Worm (Caenorhabditis elegans) whole organism, young adult: ENCODE data around the gene T19C4.24.

ENCODE experiments used
- B0035.1 ChIP-seq: sonication (generic microtip); optimal IDR thresholded peaks from 2 replicates; lab custom pipeline; 2016; ENCODE audit warnings: missing genetic modification characterization, mild to moderate bottlenecking, missing compliant biosample characterization, missing genotype, missing genetic modification reagents
- B0336.3 ChIP-seq: fragments of 200-800 bp; sonication (Bioruptor generic); IDR thresholded peaks from 2 replicates; pipeline ENCODE4 v1.3.6; 2022; ENCODE audit warnings: missing genetic modification characterization, missing compliant biosample characterization
- F10E7.11 ChIP-seq: sonication (generic microtip); optimal IDR thresholded peaks from 2 replicates; lab custom pipeline; 2017; ENCODE audit warnings: mild to moderate bottlenecking, missing genetic modification characterization, moderate library complexity, missing compliant biosample characterization
- F52B5.7 ChIP-seq: sonication (generic microtip); optimal IDR thresholded peaks from 2 replicates; lab custom pipeline; 2016; ENCODE audit warnings: mild to moderate bottlenecking, missing genetic modification characterization, missing compliant biosample characterization
- K11D2.4 ChIP-seq: fragments of 200-800 bp; sonication (Bioruptor generic); IDR thresholded peaks from 2 replicates; pipeline ENCODE4 v1.3.6; 2022; ENCODE audit warnings: missing genetic modification reagents, missing genetic modification characterization, missing compliant biosample characterization
- K12H6.12 ChIP-seq: fragments of 200-800 bp; sonication (Bioruptor generic); optimal IDR thresholded peaks from 2 replicates; lab custom pipeline; 2018; ENCODE audit warnings: mild to moderate bottlenecking, missing genetic modification characterization, missing compliant biosample characterization
- Y56A3A.18 ChIP-seq: fragments of 200-800 bp; sonication (Bioruptor generic); IDR thresholded peaks from 2 replicates; pipeline ENCODE4 v1.3.6; 2022; ENCODE audit warnings: missing genetic modification reagents, missing genetic modification characterization, missing compliant biosample characterization
- ama-1 ChIP-seq, 3 experiments: fragments of 150-350 bp in 1 of 3; sonication (generic microtip) in 2 of 3; optimal IDR thresholded peaks; 2 replicates each; lab custom pipeline; 2014 to 2018; ENCODE audit warnings: missing biosample characterization in 2 of 3, missing genetic modification characterization in 2 of 3, missing genetic modification reagents in 2 of 3
- aptf-3 ChIP-seq: fragments of 200-800 bp; sonication (Bioruptor generic); IDR thresholded peaks from 2 replicates; pipeline ENCODE4 v1.3.6; 2022; ENCODE audit warnings: missing genetic modification characterization, missing compliant biosample characterization
- athp-1 ChIP-seq: sonication (generic microtip); optimal IDR thresholded peaks from 2 replicates; lab custom pipeline; 2017; ENCODE audit warnings: mild to moderate bottlenecking, missing genetic modification characterization, missing compliant biosample characterization
- attf-6 ChIP-seq: fragments of 200-800 bp; sonication (Bioruptor generic); IDR thresholded peaks from 2 replicates; pipeline ENCODE4 v1.3.6; 2022; ENCODE audit warnings: missing genetic modification reagents, missing genetic modification characterization, missing compliant biosample characterization
- bed-2 ChIP-seq: fragments of 200-800 bp; sonication (Bioruptor generic); IDR thresholded peaks from 2 replicates; pipeline ENCODE4 v1.3.6; 2022; ENCODE audit warnings: missing genetic modification reagents, missing genetic modification characterization, missing compliant biosample characterization
- ceh-27 ChIP-seq: fragments of 200-800 bp; sonication (Bioruptor generic); optimal IDR thresholded peaks from 2 replicates; lab custom pipeline; 2018; ENCODE audit warnings: mild to moderate bottlenecking, missing genetic modification characterization, moderate library complexity, missing compliant biosample characterization
- ceh-79 ChIP-seq: sonication (generic microtip); optimal IDR thresholded peaks from 2 replicates; lab custom pipeline; 2017; ENCODE audit warnings: mild to moderate bottlenecking, missing genetic modification characterization, missing compliant biosample characterization
- ceh-91 ChIP-seq: fragments of 200-800 bp; sonication (Bioruptor generic); IDR thresholded peaks from 2 replicates; pipeline ENCODE4 v1.3.6; 2022; ENCODE audit warnings: missing genetic modification reagents, missing genetic modification characterization, missing compliant biosample characterization
- chd-7 ChIP-seq: sonication (generic microtip); optimal IDR thresholded peaks from 2 replicates; lab custom pipeline; 2016; ENCODE audit warnings: mild to moderate bottlenecking, missing genetic modification characterization, moderate library complexity, missing compliant biosample characterization
- die-1 ChIP-seq: sonication (generic microtip); optimal IDR thresholded peaks from 2 replicates; lab custom pipeline; 2016; ENCODE audit warnings: missing genotype, mild to moderate bottlenecking, missing genetic modification characterization, missing compliant biosample characterization
- dpl-1 ChIP-seq: fragments of 150-350 bp; optimal IDR thresholded peaks from 2 replicates; lab custom pipeline; 2014; ENCODE audit warnings: missing biosample characterization, missing genetic modification reagents, missing genetic modification characterization
- egl-18 ChIP-seq: fragments of 200-800 bp; sonication (Bioruptor generic); IDR thresholded peaks from 2 replicates; pipeline ENCODE4 v1.3.6; 2022; ENCODE audit warnings: missing genetic modification reagents, missing genetic modification characterization, missing compliant biosample characterization
- ets-4 ChIP-seq: fragments of 200-800 bp; sonication (Bioruptor generic); optimal IDR thresholded peaks from 2 replicates; lab custom pipeline; 2018; ENCODE audit warnings: mild to moderate bottlenecking, missing genetic modification characterization, missing compliant biosample characterization
- hmg-1.2 ChIP-seq: fragments of 200-800 bp; sonication (Bioruptor generic); IDR thresholded peaks from 2 replicates; pipeline ENCODE4 v1.3.6; 2022; ENCODE audit warnings: missing genetic modification reagents, missing genetic modification characterization, missing compliant biosample characterization
- hsf-1 ChIP-seq: fragments of 200-800 bp; sonication (Bioruptor generic); IDR thresholded peaks from 2 replicates; pipeline ENCODE4 v1.3.6; 2022; ENCODE audit warnings: missing genetic modification reagents, missing genetic modification characterization, missing compliant biosample characterization
- lag-1 ChIP-seq: fragments of 200-800 bp; sonication (Bioruptor generic); IDR thresholded peaks from 2 replicates; pipeline ENCODE4 v1.3.6; 2022; ENCODE audit warnings: missing genetic modification reagents, missing genetic modification characterization, missing compliant biosample characterization
- lsl-1 ChIP-seq: fragments of 200-800 bp; sonication (Bioruptor generic); optimal IDR thresholded peaks from 2 replicates; lab custom pipeline; 2018; ENCODE audit warnings: mild to moderate bottlenecking, missing genetic modification characterization, moderate library complexity, missing compliant biosample characterization
- madf-8 ChIP-seq: fragments of 200-800 bp; sonication (Bioruptor generic); conservative IDR thresholded peaks from 2 replicates; pipeline ENCODE4 v1.3.6; 2022; ENCODE audit warnings: missing genetic modification reagents, missing genetic modification characterization, missing compliant biosample characterization
- mel-28 ChIP-seq: sonication (generic microtip); optimal IDR thresholded peaks from 2 replicates; lab custom pipeline; 2016; ENCODE audit warnings: borderline replicate concordance, mild to moderate bottlenecking, missing genetic modification characterization, missing compliant biosample characterization
- nfya-1 ChIP-seq: sonication (generic microtip); optimal IDR thresholded peaks from 2 replicates; lab custom pipeline; 2017; ENCODE audit warnings: antibody characterized with exemption, missing compliant biosample characterization, missing genetic modification characterization, borderline replicate concordance; ENCODE audit not compliant: insufficient read depth
- nfya-2 ChIP-seq: fragments of 200-800 bp; sonication (Bioruptor generic); IDR thresholded peaks from 2 replicates; pipeline ENCODE4 v1.3.6; 2022; ENCODE audit warnings: missing genetic modification reagents, missing genetic modification characterization, missing compliant biosample characterization
- nfyb-1 ChIP-seq: fragments of 200-800 bp; sonication (Bioruptor generic); IDR thresholded peaks from 2 replicates; pipeline ENCODE4 v1.3.6; 2022; ENCODE audit warnings: missing genetic modification reagents, missing genetic modification characterization, missing compliant biosample characterization
- sdz-38 ChIP-seq: sonication (generic microtip); optimal IDR thresholded peaks from 2 replicates; lab custom pipeline; 2016; ENCODE audit warnings: missing genotype, missing genetic modification characterization, missing compliant biosample characterization
- snpc-1.1 ChIP-seq: sonication (generic microtip); optimal IDR thresholded peaks from 2 replicates; lab custom pipeline; 2017; ENCODE audit warnings: missing genetic modification characterization, mild to moderate bottlenecking, missing compliant biosample characterization, antibody characterized with exemption, moderate library complexity, missing genotype, missing genetic modification reagents; ENCODE audit not compliant: insufficient read depth
- snpc-3.4 ChIP-seq: sonication (generic microtip); optimal IDR thresholded peaks from 2 replicates; lab custom pipeline; 2017; ENCODE audit warnings: missing genetic modification characterization, mild to moderate bottlenecking, missing compliant biosample characterization, antibody characterized with exemption, moderate library complexity, missing genotype, missing genetic modification reagents
- snpc-4 ChIP-seq, 5 experiments: fragments of 150-350 bp in 1 of 5; sonication (generic microtip) in 4 of 5; optimal IDR thresholded peaks; 2 replicates each; lab custom pipeline; 2014 to 2018; ENCODE audit warnings: missing genetic modification characterization in 5 of 5, missing biosample characterization in 3 of 5, antibody characterized with exemption in 2 of 5, mild to moderate bottlenecking in 2 of 5, missing compliant biosample characterization in 2 of 5, missing genotype in 2 of 5, moderate library complexity in 2 of 5, missing genetic modification reagents in 1 of 5
- sptf-2 ChIP-seq: fragments of 200-800 bp; sonication (Bioruptor generic); optimal IDR thresholded peaks from 2 replicates; lab custom pipeline; 2018; ENCODE audit warnings: mild to moderate bottlenecking, missing genetic modification characterization, missing compliant biosample characterization
- tlf-1 ChIP-seq: fragments of 200-800 bp; sonication (Bioruptor generic); optimal IDR thresholded peaks from 2 replicates; lab custom pipeline; 2018; ENCODE audit warnings: mild to moderate bottlenecking, missing genetic modification characterization, missing compliant biosample characterization
- xnd-1 ChIP-seq: sonication (generic microtip); optimal IDR thresholded peaks from 2 replicates; lab custom pipeline; 2016; ENCODE audit warnings: missing genotype, missing genetic modification reagents, missing genetic modification characterization, missing compliant biosample characterization
- ztf-18 ChIP-seq: sonication (generic microtip); optimal IDR thresholded peaks from 2 replicates; lab custom pipeline; 2016; ENCODE audit warnings: missing genotype, mild to moderate bottlenecking, missing genetic modification characterization, missing compliant biosample characterization
- ztf-25 ChIP-seq: fragments of 200-800 bp; sonication (Bioruptor generic); IDR thresholded peaks from 2 replicates; pipeline ENCODE4 v1.3.6; 2022; ENCODE audit warnings: missing genetic modification reagents, missing genetic modification characterization, missing compliant biosample characterization
- ztf-26 ChIP-seq: sonication (generic microtip); optimal IDR thresholded peaks from 2 replicates; lab custom pipeline; 2017; ENCODE audit warnings: missing genetic modification characterization, missing compliant biosample characterization
- ztf-3 ChIP-seq: fragments of 200-800 bp; sonication (Bioruptor generic); optimal IDR thresholded peaks from 2 replicates; lab custom pipeline; 2018; ENCODE audit warnings: mild to moderate bottlenecking, missing genetic modification characterization, missing compliant biosample characterization

Gene T19C4.24

ce11 chrV:11148971-11149370 lies 2.2 kb upstream of the T19C4.24 start:
- TF ChIP-seq B0035.1 (tag; lab: Kevin White, UChicago) (no peak), ceh-91 (GFP tag; lab: Robert Waterston, UW) (no peak), snpc-4 (GFP tag; optimal IDR thresholded peaks at IDR 0.05; lab: Kevin White, UChicago) (no peak), snpc-4 (tag; optimal IDR thresholded peaks at IDR 0.05; lab: Kevin White, UChicago) (no peak), nfya-1 (tag; lab: Kevin White, UChicago) (no peak), lsl-1 (GFP tag; lab: Kevin White, UChicago) (no peak), attf-6 (GFP tag; lab: Robert Waterston, UW) (no peak), mel-28 (no peak), ztf-25 (GFP tag; lab: Robert Waterston, UW) (no peak), hmg-1.2 (GFP tag; lab: Robert Waterston, UW) (no peak), aptf-3 (GFP tag; lab: Robert Waterston, UW) (no peak), chd-7 (tag; lab: Kevin White, UChicago) (no peak), F52B5.7 (tag; lab: Kevin White, UChicago) (no peak)

- TF ChIP-seq egl-18 (GFP tag; lab: Robert Waterston, UW) = no peak
- 0 out of 2 replicates have a peak, but pooled peaks have one; percentile 30 for TF ChIP-seq nfyb-1 (GFP tag; lab: Robert Waterston, UW)
- TF ChIP-seq snpc-1.1 (tag; lab: Kevin White, UChicago) = no peak
- TF ChIP-seq ama-1 (optimal IDR thresholded peaks at IDR 0.05; lab: Kevin White, UChicago) = peak; percentile 67
- TF ChIP-seq ama-1 (GFP tag; optimal IDR thresholded peaks at IDR 0.05; lab: Kevin White, UChicago) = no peak
- no peak for TF ChIP-seq F52B5.7 (tag; lab: Kevin White, UChicago)
- no peak for TF ChIP-seq sptf-2 (GFP tag; lab: Kevin White, UChicago)
- TF ChIP-seq ceh-27 (GFP tag; lab: Kevin White, UChicago) = no peak
- no peak for TF ChIP-seq sdz-38 (tag; lab: Kevin White, UChicago)
- no peak for TF ChIP-seq Y56A3A.18 (GFP tag; lab: Robert Waterston, UW)
- TF ChIP-seq tlf-1 (GFP tag; lab: Kevin White, UChicago) = no peak
- TF ChIP-seq ztf-26 (tag; lab: Kevin White, UChicago) = peak; percentile 53
Measured at ce11 chrV:11147780-11148144, 954 bp upstream of the T19C4.24 start.

- TF ChIP-seq die-1 (tag; lab: Kevin White, UChicago) = no peak
- no peak for TF ChIP-seq ets-4
- no peak for TF ChIP-seq nfya-2 (GFP tag; lab: Robert Waterston, UW)
- TF ChIP-seq mel-28 = no peak
- no peak for TF ChIP-seq xnd-1 (tag; lab: Kevin White, UChicago)
- TF ChIP-seq dpl-1 (GFP tag; lab: Kevin White, UChicago) = no peak
- TF ChIP-seq B0336.3 (GFP tag; lab: Robert Waterston, UW) = no peak
- TF ChIP-seq K12H6.12 (tag; lab: Kevin White, UChicago) = no peak
- no peak for TF ChIP-seq F10E7.11 (tag; lab: Kevin White, UChicago)
- no peak for TF ChIP-seq ztf-3
- no peak for TF ChIP-seq ceh-79 (tag; lab: Kevin White, UChicago)
- TF ChIP-seq snpc-3.4 (tag; lab: Kevin White, UChicago) = no peak
- TF ChIP-seq athp-1 (tag; lab: Kevin White, UChicago) = no peak
- no peak for TF ChIP-seq ztf-18 (tag; lab: Kevin White, UChicago)
- TF ChIP-seq hsf-1 (GFP tag; lab: Robert Waterston, UW) = no peak
- TF ChIP-seq ceh-91 (GFP tag; lab: Robert Waterston, UW) = no peak
- TF ChIP-seq bed-2 (GFP tag; lab: Robert Waterston, UW) = no peak
- no peak for TF ChIP-seq K11D2.4
- TF ChIP-seq lag-1 = no peak
- TF ChIP-seq madf-8 (GFP tag; lab: Robert Waterston, UW) = no peak
Measured at ce11 chrV:11144694-11145093, 2.1 kb downstream of the T19C4.24 start, which contains the start of gene C06H2.7. Gene C06H2.7, minus strand, starts transcription at chrV:11144794.
